Fruit fly (Drosophila melanogaster) whole organism: Measurements from ENCODE around the gene CG11889.

ENCODE experiments used
- CG8478 ChIP-seq: fragments of >200 bp; optimal IDR thresholded peaks from 2 replicates; lab custom pipeline; 2018; ENCODE audit warnings: inconsistent platforms
- Dll ChIP-seq: fragments of >200 bp; optimal IDR thresholded peaks from 2 replicates; lab custom pipeline; 2017
- EcR ChIP-seq, 2 experiments: fragments of >200 bp; optimal IDR thresholded peaks; 2 replicates each; lab custom pipeline; 2017; ENCODE audit warnings: missing biosample characterization in 2 of 2, missing genetic modification characterization in 2 of 2, missing genetic modification reagents in 2 of 2
- pan ChIP-seq: fragments of >200 bp; optimal IDR thresholded peaks from 2 replicates; lab custom pipeline; 2017
- psq ChIP-seq: fragments of >200 bp; optimal IDR thresholded peaks from 2 replicates; lab custom pipeline; 2017

dm6 chr3R:25302239-25302638 lies 32.2 kb downstream of the CG11889 start, which contains the start of gene CG31370:
- TF ChIP-seq psq (lab: Kevin White, UChicago): no peak
- no peak for TF ChIP-seq Dll (lab: Kevin White, UChicago)
- TF ChIP-seq EcR (GFP tag; optimal IDR thresholded peaks at IDR 0.05; lab: Kevin White, UChicago): no peak
- no peak for TF ChIP-seq CG8478 (lab: Kevin White, UChicago)
- TF ChIP-seq pan: no peak
